Worm (Caenorhabditis elegans): ENCODE results near the gene F44E7.3.
A peak's percentile ranks its signal among the peaks of the same experiment; 100 is the strongest.

The F44E7.3 gene

DNA sequence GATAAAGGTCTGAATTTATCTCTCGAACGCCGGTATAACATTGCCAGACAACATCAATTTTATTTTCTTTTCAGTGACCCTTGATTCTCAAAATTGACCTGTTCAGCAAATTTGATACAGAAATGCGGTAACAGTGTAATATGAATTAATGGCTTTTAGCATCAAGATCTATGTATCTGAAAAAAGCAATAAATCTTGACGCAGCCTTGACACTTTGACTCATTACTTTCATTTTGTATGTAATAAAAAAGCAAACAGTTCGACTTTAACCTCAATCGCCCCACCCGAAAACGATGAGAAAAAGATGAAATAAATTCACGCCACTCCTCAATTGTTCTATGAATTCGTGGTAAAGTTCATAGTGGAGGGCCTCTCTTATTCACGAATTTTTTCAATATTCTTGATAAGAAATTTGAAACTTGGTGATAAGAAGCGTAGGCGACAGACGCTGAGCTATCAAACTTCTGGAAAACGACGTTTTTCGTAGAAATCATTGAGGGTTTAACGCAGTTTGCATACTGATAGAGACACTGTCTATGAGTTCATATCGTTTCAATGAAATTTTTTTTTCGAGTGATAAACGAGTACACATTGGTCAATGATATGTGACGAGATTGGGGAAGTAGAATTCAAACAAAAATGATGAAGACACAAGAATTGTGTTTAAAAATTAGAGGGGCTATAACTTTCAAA is 49.9 kb downstream of the F44E7.3 start:
- peak; percentile 96 for TF ChIP-seq elt-2 (tag; optimal IDR thresholded peaks at IDR 0.05)
- TF ChIP-seq lin-14 (GFP tag; optimal IDR thresholded peaks at IDR 0.05), result peak; percentile 5
- peak; percentile 23 for TF ChIP-seq nhr-71 (tag; optimal IDR thresholded peaks at IDR 0.05)
- TF ChIP-seq fos-1 (tag; optimal IDR thresholded peaks at IDR 0.05), result no peak
- peak; percentile 85 for TF ChIP-seq tlp-1 (tag; optimal IDR thresholded peaks at IDR 0.05)
- peak; percentile 99 for TF ChIP-seq pqm-1 (tag; optimal IDR thresholded peaks at IDR 0.05)
- peak; percentile 72 for TF ChIP-seq nhr-85 (tag)
- TF ChIP-seq jun-1 (tag; optimal IDR thresholded peaks at IDR 0.05), result peak; percentile 21
- peak; percentile 2 for TF ChIP-seq nhr-20 (tag; optimal IDR thresholded peaks at IDR 0.05)
- TF ChIP-seq mef-2 (tag; optimal IDR thresholded peaks at IDR 0.05), result no peak

Measured in whole organism, L1 larva.